Worm (Caenorhabditis elegans) whole organism, L4 larva: ENCODE measurements around the gene Y48A6B.3.
A peak's percentile ranks its signal among the peaks of the same experiment; 100 is the strongest.

ENCODE experiments used
- D1046.2 ChIP-seq: fragments of 200-800 bp; sonication (Bioruptor generic); IDR thresholded peaks from 2 replicates; pipeline ENCODE4 v1.3.6; 2022; ENCODE audit warnings: missing genetic modification characterization, missing compliant biosample characterization
- F10B5.3 ChIP-seq: sonication (generic microtip); optimal IDR thresholded peaks from 2 replicates; lab custom pipeline; 2016; ENCODE audit warnings: mild to moderate bottlenecking, missing genetic modification characterization, missing compliant biosample characterization
- R02D3.7 ChIP-seq: fragments of 150-350 bp; sonication (generic microtip); optimal IDR thresholded peaks from 3 replicates; lab custom pipeline; 2014; ENCODE audit warnings: missing biosample characterization, missing genetic modification characterization
- T26A8.4 ChIP-seq: fragments of 200-800 bp; sonication (Bioruptor generic); IDR thresholded peaks from 2 replicates; pipeline ENCODE4 v1.3.6; 2022; ENCODE audit warnings: missing genetic modification characterization, missing compliant biosample characterization
- Y105C5A.15 ChIP-seq: fragments of 200-800 bp; sonication (Bioruptor generic); IDR thresholded peaks from 2 replicates; pipeline ENCODE4 v1.3.6; 2022; ENCODE audit warnings: missing genetic modification characterization, missing compliant biosample characterization
- Y5F2A.4 ChIP-seq: fragments of 200-800 bp; sonication (Bioruptor generic); optimal IDR thresholded peaks from 2 replicates; lab custom pipeline; 2018; ENCODE audit warnings: mild to moderate bottlenecking, missing genetic modification characterization, missing compliant biosample characterization
- Y75B8A.6 ChIP-seq: fragments of 200-800 bp; sonication (Bioruptor generic); IDR thresholded peaks from 2 replicates; pipeline ENCODE4 v1.3.6; 2022; ENCODE audit warnings: missing genetic modification reagents, missing genetic modification characterization, missing compliant biosample characterization
- ZK546.5 ChIP-seq, 2 experiments: sonication (generic microtip); optimal IDR thresholded peaks; 2 replicates each; lab custom pipeline; 2017; ENCODE audit warnings: missing biosample characterization in 2 of 2, missing genetic modification characterization in 2 of 2
- ceh-44 ChIP-seq: fragments of 200-800 bp; sonication (Bioruptor generic); IDR thresholded peaks from 2 replicates; pipeline ENCODE4 v1.3.6; 2022; ENCODE audit warnings: missing genetic modification reagents, missing genetic modification characterization, missing compliant biosample characterization
- ceh-62 ChIP-seq: sonication (generic microtip); optimal IDR thresholded peaks from 2 replicates; lab custom pipeline; 2017; ENCODE audit warnings: missing biosample characterization, missing genetic modification characterization
- ctbp-1 ChIP-seq: fragments of 200-800 bp; sonication (Bioruptor generic); IDR thresholded peaks from 2 replicates; pipeline ENCODE4 v1.3.6; 2022; ENCODE audit warnings: missing genetic modification reagents, missing genetic modification characterization, missing compliant biosample characterization
- daf-12 ChIP-seq: fragments of 150-350 bp; optimal IDR thresholded peaks from 2 replicates; lab custom pipeline; 2014; ENCODE audit warnings: missing biosample characterization, missing genetic modification reagents, missing genetic modification characterization
- daf-8 ChIP-seq: fragments of 200-800 bp; sonication (Bioruptor generic); IDR thresholded peaks from 2 replicates; pipeline ENCODE4 v1.3.6; 2022; ENCODE audit warnings: missing genetic modification characterization, missing compliant biosample characterization
- dmd-6 ChIP-seq: fragments of 200-800 bp; sonication (Bioruptor generic); IDR thresholded peaks from 2 replicates; pipeline ENCODE4 v1.3.6; 2022; ENCODE audit warnings: missing genetic modification reagents, missing genetic modification characterization, missing compliant biosample characterization
- dmd-8 ChIP-seq: fragments of 200-800 bp; sonication (Bioruptor generic); IDR thresholded peaks from 2 replicates; pipeline ENCODE4 v1.3.6; 2022; ENCODE audit warnings: missing genetic modification characterization, missing compliant biosample characterization
- egl-43 ChIP-seq: fragments of 200-800 bp; sonication (Bioruptor generic); IDR thresholded peaks from 2 replicates; pipeline ENCODE4 v1.3.6; 2022; ENCODE audit warnings: missing genetic modification reagents, missing genetic modification characterization, missing compliant biosample characterization
- fkh-10 ChIP-seq: fragments of 150-350 bp; optimal IDR thresholded peaks from 2 replicates; lab custom pipeline; 2014; ENCODE audit warnings: missing biosample characterization, missing genetic modification reagents, missing genetic modification characterization
- hif-1 ChIP-seq, 2 experiments: sonication (generic microtip); optimal IDR thresholded peaks; 2 replicates each; lab custom pipeline; 2016 to 2017; ENCODE audit warnings: missing compliant biosample characterization in 2 of 2, missing genetic modification characterization in 2 of 2, missing genetic modification reagents in 2 of 2, missing genotype in 2 of 2, mild to moderate bottlenecking in 1 of 2
- lim-7 ChIP-seq: fragments of 200-800 bp; sonication (Bioruptor generic); IDR thresholded peaks from 2 replicates; pipeline ENCODE4 v1.3.6; 2022; ENCODE audit warnings: missing genetic modification characterization, missing compliant biosample characterization
- lin-13 ChIP-seq: fragments of 150-350 bp; optimal IDR thresholded peaks from 2 replicates; lab custom pipeline; 2014; ENCODE audit warnings: missing biosample characterization, missing genetic modification reagents, missing genetic modification characterization
- lin-39 ChIP-seq: fragments of 150-350 bp; optimal IDR thresholded peaks from 2 replicates; lab custom pipeline; 2014; ENCODE audit warnings: missing biosample characterization, missing genetic modification reagents, missing genetic modification characterization
- lir-3 ChIP-seq: sonication (generic microtip); optimal IDR thresholded peaks from 2 replicates; lab custom pipeline; 2016; ENCODE audit warnings: mild to moderate bottlenecking, missing genetic modification characterization, missing compliant biosample characterization
- madf-5 ChIP-seq, 2 experiments: fragments of 200-800 bp; sonication (Bioruptor generic); IDR thresholded peaks; 2 replicates each; pipeline ENCODE4 v1.3.6; 2022; ENCODE audit warnings: missing compliant biosample characterization in 2 of 2, missing genetic modification characterization in 2 of 2
- mep-1 ChIP-seq: fragments of 150-350 bp; sonication (generic microtip); optimal IDR thresholded peaks from 3 replicates; lab custom pipeline; 2014; ENCODE audit warnings: missing biosample characterization, missing genetic modification characterization
- nhr-102 ChIP-seq: sonication (generic microtip); optimal IDR thresholded peaks from 2 replicates; lab custom pipeline; 2016; ENCODE audit warnings: mild to moderate bottlenecking, missing genetic modification characterization, moderate library complexity, missing compliant biosample characterization
- nhr-111 ChIP-seq: fragments of 200-800 bp; sonication (Bioruptor generic); optimal IDR thresholded peaks from 2 replicates; lab custom pipeline; 2018; ENCODE audit warnings: mild to moderate bottlenecking, missing genetic modification characterization, missing compliant biosample characterization
- nhr-25 ChIP-seq: sonication (generic microtip); optimal IDR thresholded peaks from 2 replicates; lab custom pipeline; 2017; ENCODE audit warnings: missing genetic modification characterization, mild to moderate bottlenecking, missing compliant biosample characterization, antibody characterized with exemption, moderate library complexity, borderline replicate concordance; ENCODE audit not compliant: insufficient read depth
- nhr-28 ChIP-seq: fragments of 150-350 bp; optimal IDR thresholded peaks from 2 replicates; lab custom pipeline; 2014; ENCODE audit warnings: missing biosample characterization, missing genetic modification characterization
- nhr-41 ChIP-seq: fragments of 200-800 bp; sonication (Bioruptor generic); IDR thresholded peaks from 2 replicates; pipeline ENCODE4 v1.3.6; 2022; ENCODE audit warnings: missing genetic modification reagents, missing genetic modification characterization, missing compliant biosample characterization
- nhr-6 ChIP-seq: fragments of 150-350 bp; optimal IDR thresholded peaks from 2 replicates; lab custom pipeline; 2014; ENCODE audit warnings: missing biosample characterization, missing genetic modification characterization
- pha-4 ChIP-seq, 2 experiments: fragments of 150-350 bp in 1 of 2; fragments of 200-800 bp in 1 of 2; sonication (Bioruptor generic) in 1 of 2; IDR thresholded peaks in 1 of 2; optimal IDR thresholded peaks in 1 of 2; 2 replicates each; pipeline versions ENCODE4 v1.3.6 to Lab custom; 2014 to 2022; ENCODE audit warnings: missing genetic modification characterization in 2 of 2, missing genetic modification reagents in 2 of 2, missing biosample characterization in 1 of 2, missing compliant biosample characterization in 1 of 2
- rbr-2 ChIP-seq: sonication (generic microtip); optimal IDR thresholded peaks from 2 replicates; lab custom pipeline; 2016; ENCODE audit warnings: missing genotype, missing genetic modification characterization, missing compliant biosample characterization
- set-16 ChIP-seq: fragments of 200-800 bp; sonication (Bioruptor generic); IDR thresholded peaks from 2 replicates; pipeline ENCODE4 v1.3.6; 2022; ENCODE audit warnings: missing genetic modification reagents, missing genetic modification characterization, missing compliant biosample characterization
- spr-1 ChIP-seq: sonication (generic microtip); optimal IDR thresholded peaks from 2 replicates; lab custom pipeline; 2016; ENCODE audit warnings: mild to moderate bottlenecking, missing genetic modification characterization, missing compliant biosample characterization
- spr-3 ChIP-seq: fragments of 200-800 bp; sonication (Bioruptor generic); optimal IDR thresholded peaks from 2 replicates; lab custom pipeline; 2018; ENCODE audit warnings: mild to moderate bottlenecking, missing genetic modification characterization, missing compliant biosample characterization
- tag-97 ChIP-seq: fragments of 200-800 bp; sonication (Bioruptor generic); IDR thresholded peaks from 2 replicates; pipeline ENCODE4 v1.3.6; 2022; ENCODE audit warnings: missing genetic modification characterization, missing compliant biosample characterization
- ztf-7 ChIP-seq: fragments of 150-350 bp; optimal IDR thresholded peaks from 2 replicates; lab custom pipeline; 2014; ENCODE audit warnings: missing biosample characterization, missing genetic modification characterization

Gene Y48A6B.3

DNA sequence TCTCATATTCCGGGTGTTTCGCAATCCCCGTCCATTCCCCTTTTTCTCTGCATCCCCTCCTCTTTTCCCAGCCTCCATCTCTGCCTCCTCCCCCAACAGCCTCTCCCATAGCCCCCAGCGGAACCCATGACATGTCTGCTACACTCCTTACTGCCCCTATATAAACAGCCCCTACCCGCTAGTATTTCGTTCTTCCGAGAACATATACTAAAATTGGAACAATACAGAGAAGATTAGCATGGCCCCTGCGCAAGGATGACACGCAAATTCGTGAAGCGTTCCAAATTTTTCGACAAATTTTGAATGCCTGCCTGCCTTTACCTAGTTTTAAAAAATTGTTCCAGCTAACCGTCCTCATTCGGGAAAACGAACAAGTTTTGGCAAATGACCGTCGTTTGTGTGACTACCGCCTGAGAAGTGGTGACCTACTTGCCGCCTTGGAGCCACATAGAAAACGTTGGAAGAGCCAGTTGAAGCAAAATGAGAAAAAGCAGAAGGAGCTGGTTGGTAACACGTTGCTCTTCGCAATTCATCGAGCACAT is 18.5 kb upstream of the Y48A6B.3 start (continued):
- TF ChIP-seq dmd-8 (GFP tag; lab: Robert Waterston, UW) (peak; percentile 96), tag-97 (GFP tag; lab: Robert Waterston, UW) (peak; percentile 85; the same call in 1 of the 2 replicates), hif-1 (tag; optimal IDR thresholded peaks at IDR 0.05; lab: Kevin White, UChicago) (peak; percentile 75 to 77), lir-3 (tag; lab: Kevin White, UChicago) (peak; percentile 90)

DNA sequence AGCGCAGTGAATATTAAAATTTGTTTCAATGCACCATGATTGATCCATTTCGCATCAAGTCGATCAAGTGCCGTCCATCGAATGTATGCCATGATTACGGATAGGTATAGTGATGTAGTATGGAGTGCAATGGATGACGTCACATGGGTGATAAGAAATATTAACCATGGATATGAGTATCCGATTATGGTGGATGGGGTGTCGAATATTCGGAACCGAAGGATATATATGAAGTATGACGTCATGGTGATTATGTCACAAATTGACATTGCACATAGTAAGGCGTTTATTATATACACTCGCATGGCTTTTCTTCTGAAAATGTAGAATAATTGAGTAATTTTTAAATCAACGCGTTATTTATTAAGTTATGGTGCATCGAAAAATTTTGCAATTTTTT is 13.9 kb upstream of the Y48A6B.3 start:
- TF ChIP-seq nhr-6 (tag; lab: Kevin White, UChicago): no peak
- TF ChIP-seq R02D3.7 (tag; lab: Kevin White, UChicago): no peak
- TF ChIP-seq daf-8 (GFP tag; lab: Robert Waterston, UW): no peak
- no peak for TF ChIP-seq Y105C5A.15 (GFP tag; lab: Robert Waterston, UW)
- TF ChIP-seq lin-39 (tag; lab: Kevin White, UChicago): no peak
- TF ChIP-seq Y75B8A.6 (GFP tag; lab: Robert Waterston, UW): no peak
- TF ChIP-seq lim-7 (GFP tag; lab: Robert Waterston, UW): no peak
- TF ChIP-seq ctbp-1 (GFP tag; lab: Robert Waterston, UW): no peak
- no peak for TF ChIP-seq nhr-25
- no peak for TF ChIP-seq ceh-44 (GFP tag; lab: Robert Waterston, UW)
- no peak for TF ChIP-seq madf-5 (GFP tag; IDR thresholded peaks at IDR 0.05; lab: Robert Waterston, UW)
- no peak for TF ChIP-seq nhr-111 (GFP tag; lab: Kevin White, UChicago)
- TF ChIP-seq ztf-7: no peak
- TF ChIP-seq spr-3: no peak
- no peak for TF ChIP-seq egl-43
- no peak for TF ChIP-seq T26A8.4 (GFP tag; lab: Robert Waterston, UW)
- no peak for TF ChIP-seq hif-1 (tag; optimal IDR thresholded peaks at IDR 0.05; lab: Kevin White, UChicago)
- TF ChIP-seq pha-4 (GFP tag; IDR thresholded peaks at IDR 0.05; lab: Robert Waterston, UW): no peak
- no peak for TF ChIP-seq pha-4 (tag; optimal IDR thresholded peaks at IDR 0.05; lab: Kevin White, UChicago)

ce11 chrIII:10995156-10995555 is 12.9 kb upstream of the Y48A6B.3 start, which contains the start of gene dmsr-5:
Gene dmsr-5, minus strand, starts transcription at chrIII:10995256.
- no peak for TF ChIP-seq F10B5.3 (tag; lab: Kevin White, UChicago)
- no peak for TF ChIP-seq dmd-6 (GFP tag; lab: Robert Waterston, UW)
- no peak for TF ChIP-seq nhr-28
- no peak for TF ChIP-seq lin-13 (GFP tag; lab: Kevin White, UChicago)
- TF ChIP-seq R02D3.7 (tag; lab: Kevin White, UChicago): no peak
- no peak for TF ChIP-seq fkh-10 (GFP tag; lab: Kevin White, UChicago)
- TF ChIP-seq Y5F2A.4 (GFP tag; lab: Kevin White, UChicago): no peak
- TF ChIP-seq nhr-41 (GFP tag; lab: Robert Waterston, UW): no peak
- no peak for TF ChIP-seq daf-12 (tag; lab: Kevin White, UChicago)
- TF ChIP-seq spr-1 (tag; lab: Kevin White, UChicago): no peak
- no peak for TF ChIP-seq D1046.2 (GFP tag; lab: Robert Waterston, UW)
- no peak for TF ChIP-seq ZK546.5 (tag; optimal IDR thresholded peaks at IDR 0.05; lab: Kevin White, UChicago)
- TF ChIP-seq ceh-62 (tag; lab: Kevin White, UChicago): no peak
- TF ChIP-seq nhr-102 (tag; lab: Kevin White, UChicago): no peak
- no peak for TF ChIP-seq mep-1 (tag; lab: Kevin White, UChicago)
- TF ChIP-seq hif-1 (tag; optimal IDR thresholded peaks at IDR 0.05; lab: Kevin White, UChicago): no peak
- TF ChIP-seq, all 104 proteins: peak for 0

- TF ChIP-seq set-16 (GFP tag; lab: Robert Waterston, UW) (peak; percentile 52), rbr-2 (tag; lab: Kevin White, UChicago) (no peak)
Measured at ce11 chrIII:11002808-11003207, 5.2 kb upstream of the Y48A6B.3 start.
